Worm (Caenorhabditis elegans): ENCODE measurements around the gene F01D5.6.

ce11 chrII:14010656-14011376 lies 4.5 kb downstream of the F01D5.6 start, which contains the start of gene F01D5.8:
- TF ChIP-seq elt-1 (tag; optimal IDR thresholded peaks at IDR 0.05) (no peak), snpc-4 (tag; optimal IDR thresholded peaks at IDR 0.05) (peak; percentile 17), nfya-1 (tag; optimal IDR thresholded peaks at IDR 0.05; ENCODE audit: insufficient read depth) (no peak), lin-39 (tag; optimal IDR thresholded peaks at IDR 0.05) (no peak), nhr-77 (tag; optimal IDR thresholded peaks at IDR 0.05) (no peak), ama-1 (optimal IDR thresholded peaks at IDR 0.05) (no peak), skn-1 (tag; optimal IDR thresholded peaks at IDR 0.05) (no peak), zag-1 (tag; optimal IDR thresholded peaks at IDR 0.05) (no peak), elt-2 (tag; optimal IDR thresholded peaks at IDR 0.05) (peak; percentile 45), ztf-11 (tag; optimal IDR thresholded peaks at IDR 0.05) (no peak)
